Worm (Caenorhabditis elegans): ENCODE results near the gene ZK813.5.

Gene ZK813.5

DNA sequence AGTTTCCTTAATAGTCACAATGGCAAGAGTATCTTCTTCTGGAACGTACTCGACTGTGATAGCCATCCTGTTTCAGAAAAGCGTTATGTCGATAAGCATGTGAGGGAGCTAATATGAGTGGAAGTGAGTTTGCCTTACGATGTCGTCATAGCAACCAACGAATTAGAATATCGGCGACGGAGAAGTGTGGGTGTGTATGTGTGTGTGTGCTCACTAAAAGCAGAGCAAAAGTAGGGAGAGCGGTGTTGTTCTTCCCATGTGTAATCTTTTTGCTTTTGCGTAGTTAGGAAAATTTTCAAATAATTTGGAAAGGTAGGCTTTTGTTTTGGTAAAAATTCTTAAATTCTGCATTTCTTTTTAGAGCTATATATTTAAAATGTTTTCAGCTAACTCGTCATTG is at the start of gene ZK813.5:
TSS of gene ZK813.5 (minus strand) at position 101 of the 400 bp plus-strand sequence.
- TF ChIP-seq unc-62 (GFP tag; optimal IDR thresholded peaks at IDR 0.05 in 1 of 2) (peak in 1 of 2 experiments; percentile 15), unc-62 (tag; optimal IDR thresholded peaks at IDR 0.05) (no peak), lsy-2 (tag; optimal IDR thresholded peaks at IDR 0.05) (no peak)

DNA sequence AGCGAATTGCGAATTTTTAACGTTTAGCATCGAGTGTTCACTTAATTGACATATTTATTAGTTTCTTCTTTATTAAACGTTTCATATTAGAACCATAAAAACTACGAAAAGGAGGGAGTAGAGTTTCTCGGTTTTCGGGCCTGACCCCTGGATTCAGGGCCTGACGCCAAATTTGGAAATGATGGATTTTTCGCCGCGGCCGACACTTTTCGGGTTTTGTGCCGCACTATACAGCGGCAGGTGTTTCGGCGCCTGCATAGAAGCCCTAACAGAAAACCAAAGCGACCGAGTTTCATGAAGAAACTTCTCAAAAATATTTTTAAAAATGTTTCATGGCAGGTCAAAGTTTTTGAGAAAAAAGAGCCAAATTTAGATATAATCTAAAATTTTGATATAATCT is 49.3 kb upstream of the ZK813.5 start:
- no peak for TF ChIP-seq nhr-41 (GFP tag; IDR thresholded peaks at IDR 0.05)
- TF ChIP-seq lim-7 (GFP tag; IDR thresholded peaks at IDR 0.05), result no peak
- TF ChIP-seq aha-1 (tag), result peak; percentile 86
- TF ChIP-seq tag-97 (GFP tag; IDR thresholded peaks at IDR 0.05), result no peak
- no peak for TF ChIP-seq ZK546.5 (tag; optimal IDR thresholded peaks at IDR 0.05)
- TF ChIP-seq ZK337.2 (GFP tag; IDR thresholded peaks at IDR 0.05), result no peak
- TF ChIP-seq zip-11 (GFP tag; IDR thresholded peaks at IDR 0.05), result no peak

DNA sequence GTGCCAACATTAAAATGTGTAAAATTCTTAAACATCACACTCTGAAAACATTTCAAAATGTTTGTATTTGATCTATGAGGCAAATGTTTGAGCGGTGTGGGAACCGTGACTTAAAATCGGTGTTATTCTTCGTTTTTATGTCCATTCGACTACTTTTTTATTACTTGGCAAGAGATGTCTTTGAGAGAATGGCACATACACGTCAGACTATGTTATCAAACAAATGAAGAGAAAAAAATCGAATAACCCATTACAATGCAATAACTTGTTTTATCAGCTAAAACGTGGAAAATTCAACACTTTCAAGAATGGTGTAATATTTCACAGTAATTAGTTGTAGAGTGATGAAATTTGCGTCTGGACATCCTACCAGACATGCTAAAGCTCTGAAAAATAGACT is 48.8 kb upstream of the ZK813.5 start:
- peak; percentile 53 for TF ChIP-seq dmd-6 (GFP tag; IDR thresholded peaks at IDR 0.05)
- TF ChIP-seq pqm-1 (tag; optimal IDR thresholded peaks at IDR 0.05), result peak; percentile 10
- peak; percentile 97 for TF ChIP-seq php-3 (GFP tag; IDR thresholded peaks at IDR 0.05)
- TF ChIP-seq mxl-2 (GFP tag; conservative IDR thresholded peaks at IDR 0.05), result no peak
- TF ChIP-seq dve-1 (tag; optimal IDR thresholded peaks at IDR 0.05; ENCODE audit: insufficient read depth), result peak; percentile 59
- peak; percentile 15 for TF ChIP-seq hlh-11 (tag; optimal IDR thresholded peaks at IDR 0.05)
- no peak for TF ChIP-seq unc-62 (GFP tag; optimal IDR thresholded peaks at IDR 0.05 in 1 of 2)
- no peak for TF ChIP-seq unc-62 (tag; optimal IDR thresholded peaks at IDR 0.05)
- TF ChIP-seq ceh-62 (tag; optimal IDR thresholded peaks at IDR 0.05), result no peak
- no peak for TF ChIP-seq ceh-20 (GFP tag; IDR thresholded peaks at IDR 0.05)
- TF ChIP-seq tra-1 (GFP tag; IDR thresholded peaks at IDR 0.05), result no peak
- TF ChIP-seq daf-8 (GFP tag; IDR thresholded peaks at IDR 0.05), result no peak
- peak; percentile 62 for TF ChIP-seq nhr-77 (tag; optimal IDR thresholded peaks at IDR 0.05)
- peak; percentile 64 for TF ChIP-seq nhr-28 (tag; optimal IDR thresholded peaks at IDR 0.05)
- no peak for TF ChIP-seq daf-16 (GFP tag; optimal IDR thresholded peaks at IDR 0.05)
- peak; percentile 47 for TF ChIP-seq daf-16 (tag; optimal IDR thresholded peaks at IDR 0.05)

DNA sequence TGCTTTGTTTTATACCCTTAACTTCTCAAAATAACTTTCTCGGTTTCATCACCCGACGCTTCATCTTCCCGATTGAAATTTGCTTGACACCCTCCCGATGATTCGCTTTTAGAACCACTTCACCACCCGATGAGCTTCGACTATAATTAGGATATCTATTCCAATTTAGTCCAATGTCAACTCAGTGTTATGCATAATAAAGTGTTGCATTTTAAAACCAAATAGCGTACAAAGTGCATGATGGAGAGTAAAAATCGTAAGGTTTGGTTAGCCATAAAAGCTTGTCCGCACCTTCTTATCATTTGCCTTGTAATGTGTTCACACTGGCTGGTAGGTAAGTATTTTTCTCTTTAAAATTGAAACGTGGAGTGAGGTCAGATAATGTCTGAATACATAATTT is 47.9 kb upstream of the ZK813.5 start, which contains the start of gene C12D12.1:
TSS of gene C12D12.1 (plus strand) at position 301 of the 400 bp plus-strand sequence.
- no peak for TF ChIP-seq D1046.2 (GFP tag; IDR thresholded peaks at IDR 0.05)
- no peak for TF ChIP-seq daf-16 (GFP tag; optimal IDR thresholded peaks at IDR 0.05)
- peak; percentile 20 for TF ChIP-seq daf-16 (tag; optimal IDR thresholded peaks at IDR 0.05)
- peak; percentile 41 for TF ChIP-seq aha-1 (tag)
- no peak for TF ChIP-seq ztf-11 (tag; optimal IDR thresholded peaks at IDR 0.05)
- no peak for TF ChIP-seq R02D3.7 (tag; optimal IDR thresholded peaks at IDR 0.05)
- peak; percentile 36 for TF ChIP-seq pqm-1 (tag; optimal IDR thresholded peaks at IDR 0.05)

DNA sequence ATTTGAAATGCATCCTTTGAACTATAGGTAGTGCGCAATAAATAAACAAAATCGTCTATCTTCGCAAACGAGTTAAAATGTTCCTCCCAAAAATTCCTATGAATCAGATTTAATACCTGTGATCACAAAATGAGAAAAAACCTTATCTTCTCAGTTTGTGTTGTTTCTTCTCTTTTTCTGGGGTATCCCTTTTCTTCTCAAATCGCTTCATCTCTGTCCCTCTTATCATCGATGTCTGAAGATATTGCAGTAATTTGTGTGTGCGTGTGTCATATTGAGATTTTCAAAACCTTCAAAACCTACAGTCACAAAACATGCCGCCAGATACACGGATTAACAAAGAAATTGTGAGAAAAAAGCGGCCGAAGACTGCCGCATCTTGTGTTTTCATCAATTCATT is 44.8 kb upstream of the ZK813.5 start, which contains the start of gene glt-1:
TSS of gene glt-1 (plus strand) at position 251 of the 400 bp plus-strand sequence.
- peak; percentile 78 for TF ChIP-seq aha-1 (tag)
- TF ChIP-seq attf-4 (tag; optimal IDR thresholded peaks at IDR 0.05), result no peak
- no peak for TF ChIP-seq snpc-4 (tag; optimal IDR thresholded peaks at IDR 0.05)
- peak; percentile 2 for TF ChIP-seq mxl-3 (GFP tag; optimal IDR thresholded peaks at IDR 0.05)
- peak; percentile 41 for TF ChIP-seq nhr-28 (tag; optimal IDR thresholded peaks at IDR 0.05)

DNA sequence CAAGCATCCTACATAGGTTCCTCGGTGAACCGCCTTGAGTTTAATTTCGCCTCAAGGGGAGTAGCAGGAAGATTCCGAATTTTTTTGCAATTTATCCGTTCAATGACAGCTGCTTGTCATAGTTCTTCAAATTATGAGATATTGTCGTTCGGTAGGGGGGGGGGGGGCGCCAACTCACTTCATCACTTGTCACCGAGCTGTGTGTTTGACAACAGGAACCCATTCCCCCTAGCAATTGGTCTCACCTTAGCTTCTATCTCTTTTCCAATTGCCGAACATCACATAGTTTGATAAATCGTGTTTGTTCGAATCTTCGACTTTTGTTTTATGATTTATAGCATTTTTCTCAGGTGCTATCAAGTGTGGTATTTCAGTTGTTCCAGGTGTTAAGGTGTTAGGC is 43.6 kb upstream of the ZK813.5 start:
- TF ChIP-seq hlh-11 (tag; optimal IDR thresholded peaks at IDR 0.05) (peak; percentile 52), pqm-1 (tag; optimal IDR thresholded peaks at IDR 0.05) (no peak), unc-62 (GFP tag; optimal IDR thresholded peaks at IDR 0.05 in 1 of 2) (peak in 1 of 2 experiments; percentile 91), unc-62 (tag; optimal IDR thresholded peaks at IDR 0.05) (no peak), daf-16 (GFP tag; optimal IDR thresholded peaks at IDR 0.05) (peak in 1 of 2 experiments; percentile 67), daf-16 (tag; optimal IDR thresholded peaks at IDR 0.05) (no peak), cey-2 (tag; optimal IDR thresholded peaks at IDR 0.05; ENCODE audit: borderline replicate concordance, insufficient read depth) (no peak)

Data from whole organism, L4 larva.